Fruit fly (Drosophila melanogaster) whole organism, embryonic: ENCODE measurements around the gene CG4382.
A peak's percentile ranks its signal among the peaks of the same experiment; 100 is the strongest.

Experiments used
- Aef1 ChIP-seq: fragments of 200-800 bp; sonication (Bioruptor generic); IDR thresholded peaks from 3 replicates; pipeline ENCODE4 v1.3.6; 2022; ENCODE audit warnings: missing biosample characterization, missing genetic modification characterization
- B-H1 ChIP-seq: fragments of 200-800 bp; sonication (Bioruptor generic); IDR thresholded peaks from 3 replicates; pipeline ENCODE4 v1.3.6; 2022; ENCODE audit warnings: missing biosample characterization, missing genetic modification characterization
- Bgb ChIP-seq: fragments of 200-800 bp; sonication (Bioruptor generic); IDR thresholded peaks from 2 replicates; pipeline ENCODE4 v1.3.6; 2022; ENCODE audit warnings: missing biosample characterization, missing genetic modification characterization; ENCODE audit not compliant: partially characterized antibody
- CG11560 ChIP-seq: fragments of 200-800 bp; sonication (Bioruptor generic); IDR thresholded peaks from 3 replicates; pipeline ENCODE4 v1.3.6; 2022; ENCODE audit warnings: missing biosample characterization, missing genetic modification characterization
- CG1233 ChIP-seq: fragments of 200-800 bp; sonication (Bioruptor generic); optimal IDR thresholded peaks from 4 replicates; lab custom pipeline; 2018; ENCODE audit warnings: missing biosample characterization, mild to moderate bottlenecking, missing genetic modification characterization
- CG12942 ChIP-seq: fragments of 200-800 bp; sonication (Bioruptor generic); optimal IDR thresholded peaks from 3 replicates; lab custom pipeline; 2016; ENCODE audit warnings: missing biosample characterization, missing genetic modification characterization
- CG1603 ChIP-seq: fragments of 200-800 bp; sonication (Bioruptor generic); optimal IDR thresholded peaks from 2 replicates; lab custom pipeline; 2019; ENCODE audit warnings: missing biosample characterization, mild to moderate bottlenecking, missing genetic modification characterization, moderate library complexity
- CG17186 ChIP-seq: fragments of 200-800 bp; sonication (Bioruptor generic); optimal IDR thresholded peaks from 3 replicates; lab custom pipeline; 2017; ENCODE audit warnings: missing biosample characterization, missing genetic modification reagents, missing genetic modification characterization
- CG17328 ChIP-seq: fragments of 200-800 bp; sonication (Bioruptor generic); IDR thresholded peaks from 2 replicates; pipeline ENCODE4 v1.3.6; 2022; ENCODE audit warnings: missing biosample characterization, missing genetic modification characterization
- CG17385 ChIP-seq: fragments of 200-800 bp; sonication (Bioruptor generic); optimal IDR thresholded peaks from 3 replicates; lab custom pipeline; 2018; ENCODE audit warnings: missing biosample characterization, mild to moderate bottlenecking, missing genetic modification characterization
- CG2129 ChIP-seq: fragments of 200-800 bp; sonication (Bioruptor generic); IDR thresholded peaks from 2 replicates; pipeline ENCODE4 v1.3.6; 2022; ENCODE audit warnings: missing biosample characterization, missing genetic modification characterization; ENCODE audit not compliant: partially characterized antibody
- CG3847 ChIP-seq: fragments of 200-800 bp; sonication (Bioruptor generic); IDR thresholded peaks from 2 replicates; pipeline ENCODE4 v1.3.6; 2022; ENCODE audit warnings: missing biosample characterization, missing genetic modification characterization
- CG5245 ChIP-seq: fragments of 200-800 bp; sonication (Bioruptor generic); optimal IDR thresholded peaks from 3 replicates; lab custom pipeline; 2016; ENCODE audit warnings: missing biosample characterization, missing genetic modification characterization
- CG6683 ChIP-seq: fragments of 200-800 bp; sonication (Bioruptor generic); optimal IDR thresholded peaks from 2 replicates; lab custom pipeline; 2017; ENCODE audit warnings: missing biosample characterization, mild to moderate bottlenecking, missing genetic modification characterization, missing genetic modification reagents
- CG7745 ChIP-seq: fragments of 200-800 bp; sonication (Bioruptor generic); optimal IDR thresholded peaks from 2 replicates; lab custom pipeline; 2018; ENCODE audit warnings: missing biosample characterization, mild to moderate bottlenecking, missing genetic modification characterization, moderate library complexity
- CG8388 ChIP-seq: fragments of 200-800 bp; sonication (Bioruptor generic); optimal IDR thresholded peaks from 2 replicates; lab custom pipeline; 2019; ENCODE audit warnings: missing biosample characterization, mild to moderate bottlenecking, missing genetic modification characterization, moderate library complexity
- CG9437 ChIP-seq: fragments of 200-800 bp; sonication (Bioruptor generic); optimal IDR thresholded peaks from 2 replicates; lab custom pipeline; 2018; ENCODE audit warnings: missing biosample characterization, mild to moderate bottlenecking, missing genetic modification characterization
- CG9727 ChIP-seq: fragments of 200-800 bp; sonication (Bioruptor generic); optimal IDR thresholded peaks from 3 replicates; lab custom pipeline; 2017; ENCODE audit warnings: missing biosample characterization, mild to moderate bottlenecking, missing genetic modification characterization
- CHES-1-like ChIP-seq: fragments of 200-800 bp; sonication (Bioruptor generic); optimal IDR thresholded peaks from 2 replicates; lab custom pipeline; 2016; ENCODE audit warnings: missing biosample characterization, missing genetic modification characterization
- Camta ChIP-seq: fragments of 200-800 bp; sonication (Bioruptor generic); optimal IDR thresholded peaks from 2 replicates; lab custom pipeline; 2016; ENCODE audit warnings: missing biosample characterization, missing genetic modification characterization
- Dip3 ChIP-seq: fragments of 200-800 bp; sonication (Bioruptor generic); optimal IDR thresholded peaks from 3 replicates; lab custom pipeline; 2016; ENCODE audit warnings: missing biosample characterization, missing genetic modification characterization
- Dll ChIP-seq: fragments of 200-800 bp; sonication (Bioruptor generic); IDR thresholded peaks from 4 replicates; pipeline ENCODE4 v1.3.6; 2022; ENCODE audit warnings: missing biosample characterization, missing genetic modification characterization; ENCODE audit not compliant: partially characterized antibody
- Fer3 ChIP-seq: fragments of 200-800 bp; sonication (Bioruptor generic); optimal IDR thresholded peaks from 2 replicates; lab custom pipeline; 2018; ENCODE audit warnings: missing biosample characterization, mild to moderate bottlenecking, missing genetic modification characterization, moderate library complexity
- HmgD ChIP-seq: fragments of 200-800 bp; sonication (Bioruptor generic); optimal IDR thresholded peaks from 3 replicates; lab custom pipeline; 2016; ENCODE audit warnings: missing biosample characterization, missing genetic modification characterization
- Hr39 ChIP-seq: fragments of >200 bp; optimal IDR thresholded peaks from 2 replicates; lab custom pipeline; 2017
- Max ChIP-seq: fragments of 200-800 bp; sonication (Bioruptor generic); optimal IDR thresholded peaks from 2 replicates; lab custom pipeline; 2016; ENCODE audit warnings: missing biosample characterization, mild to moderate bottlenecking, missing genetic modification characterization
- NFAT ChIP-seq: fragments of 200-800 bp; sonication (Bioruptor generic); IDR thresholded peaks from 2 replicates; pipeline ENCODE4 v1.3.6; 2022; ENCODE audit warnings: missing biosample characterization, missing genetic modification characterization
- Optix ChIP-seq: fragments of 200-800 bp; sonication (Bioruptor generic); IDR thresholded peaks from 3 replicates; pipeline ENCODE4 v1.3.6; 2022; ENCODE audit warnings: missing biosample characterization, missing genetic modification characterization
- Sox102F ChIP-seq: fragments of 200-800 bp; sonication (Bioruptor generic); optimal IDR thresholded peaks from 2 replicates; lab custom pipeline; 2018; ENCODE audit warnings: missing biosample characterization, mild to moderate bottlenecking, missing genetic modification characterization, moderate library complexity
- Xbp1 ChIP-seq: fragments of 200-800 bp; sonication (Bioruptor generic); optimal IDR thresholded peaks from 3 replicates; lab custom pipeline; 2016; ENCODE audit warnings: missing biosample characterization, mild to moderate bottlenecking, missing genetic modification characterization
- ac ChIP-seq: fragments of 200-800 bp; sonication (Bioruptor generic); optimal IDR thresholded peaks from 3 replicates; lab custom pipeline; 2017; ENCODE audit warnings: missing biosample characterization, mild to moderate bottlenecking, missing genetic modification characterization
- amos ChIP-seq: fragments of 200-800 bp; sonication (Bioruptor generic); IDR thresholded peaks from 2 replicates; pipeline ENCODE4 v1.3.6; 2022; ENCODE audit warnings: missing biosample characterization, missing genetic modification characterization; ENCODE audit not compliant: partially characterized antibody
- ap ChIP-seq: fragments of 200-800 bp; sonication (Bioruptor generic); IDR thresholded peaks from 2 replicates; pipeline ENCODE4 v1.3.6; 2022; ENCODE audit warnings: missing biosample characterization, missing genetic modification characterization
- az2 ChIP-seq: fragments of 200-800 bp; sonication (Bioruptor generic); optimal IDR thresholded peaks from 3 replicates; lab custom pipeline; 2016; ENCODE audit warnings: missing biosample characterization, missing genetic modification characterization
- bigmax ChIP-seq: fragments of 200-800 bp; sonication (Bioruptor generic); optimal IDR thresholded peaks from 2 replicates; lab custom pipeline; 2018; ENCODE audit warnings: missing biosample characterization, mild to moderate bottlenecking, missing genetic modification characterization
- br ChIP-seq: fragments of >200 bp; optimal IDR thresholded peaks from 2 replicates; lab custom pipeline; 2017
- cg ChIP-seq: fragments of 200-800 bp; sonication (Bioruptor generic); optimal IDR thresholded peaks from 3 replicates; lab custom pipeline; 2019; ENCODE audit warnings: missing biosample characterization, mild to moderate bottlenecking, missing genetic modification characterization, moderate library complexity
- chm ChIP-seq: fragments of 200-800 bp; sonication (Bioruptor generic); IDR thresholded peaks from 2 replicates; pipeline ENCODE4 v1.3.6; 2022; ENCODE audit warnings: missing biosample characterization, missing genetic modification characterization
- ci ChIP-seq: fragments of 200-800 bp; sonication (Bioruptor generic); IDR thresholded peaks from 3 replicates; pipeline ENCODE4 v1.3.6; 2022; ENCODE audit warnings: missing biosample characterization, missing genetic modification characterization
- crol ChIP-seq: fragments of 200-800 bp; sonication (Bioruptor generic); IDR thresholded peaks from 2 replicates; pipeline ENCODE4 v1.3.6; 2022; ENCODE audit warnings: missing biosample characterization, missing genetic modification characterization
- dysf ChIP-seq: fragments of 200-800 bp; sonication (Bioruptor generic); IDR thresholded peaks from 3 replicates; pipeline ENCODE4 v1.3.6; 2022; ENCODE audit warnings: missing biosample characterization, missing genetic modification characterization
- gcm2 ChIP-seq: fragments of 200-800 bp; sonication (Bioruptor generic); optimal IDR thresholded peaks from 2 replicates; lab custom pipeline; 2016; ENCODE audit warnings: missing biosample characterization, missing genetic modification characterization
- insv ChIP-seq, 2 experiments: fragments of 200-800 bp; sonication (Bioruptor generic); optimal IDR thresholded peaks; 3 replicates each; lab custom pipeline; 2016 to 2018; ENCODE audit warnings: missing biosample characterization in 2 of 2, missing genetic modification characterization in 2 of 2
- lmd ChIP-seq: fragments of 200-800 bp; sonication (Bioruptor generic); IDR thresholded peaks from 2 replicates; pipeline ENCODE4 v1.3.6; 2022; ENCODE audit warnings: missing biosample characterization, missing genetic modification characterization
- nerfin-2 ChIP-seq: fragments of 200-800 bp; sonication (Bioruptor generic); IDR thresholded peaks from 2 replicates; pipeline ENCODE4 v1.3.6; 2022; ENCODE audit warnings: missing biosample characterization, missing genetic modification characterization; ENCODE audit not compliant: partially characterized antibody
- pan ChIP-seq, 4 experiments: fragments of >200 bp in 3 of 4; fragments of 200-800 bp in 1 of 4; sonication (Bioruptor generic) in 1 of 4; optimal IDR thresholded peaks in 3 of 4; IDR thresholded peaks in 1 of 4; 2 replicates each; pipeline versions ENCODE4 v1.3.6 to Lab custom; 2017 to 2022; ENCODE audit warnings: missing biosample characterization in 2 of 4, missing genetic modification characterization in 2 of 4, mixed read lengths in 1 of 4
- psq ChIP-seq: fragments of 200-800 bp; sonication (Bioruptor generic); optimal IDR thresholded peaks from 2 replicates; lab custom pipeline; 2017; ENCODE audit warnings: missing biosample characterization, missing genetic modification characterization
- salm ChIP-seq: fragments of 200-800 bp; sonication (Bioruptor generic); optimal IDR thresholded peaks from 2 replicates; lab custom pipeline; 2018; ENCODE audit warnings: missing biosample characterization, mild to moderate bottlenecking, missing genetic modification characterization
- shn ChIP-seq: fragments of 200-800 bp; sonication (Bioruptor generic); optimal IDR thresholded peaks from 3 replicates; lab custom pipeline; 2016; ENCODE audit warnings: missing biosample characterization, missing genetic modification characterization
- sim ChIP-seq: fragments of 200-800 bp; sonication (Bioruptor generic); IDR thresholded peaks from 2 replicates; pipeline ENCODE4 v1.3.6; 2022; ENCODE audit warnings: missing biosample characterization, missing genetic modification characterization
- sima ChIP-seq: fragments of 200-800 bp; sonication (Bioruptor generic); optimal IDR thresholded peaks from 2 replicates; lab custom pipeline; 2016; ENCODE audit warnings: missing biosample characterization, missing genetic modification characterization
- z ChIP-seq: fragments of 200-800 bp; sonication (Bioruptor generic); IDR thresholded peaks from 3 replicates; pipeline ENCODE4 v1.3.6; 2022; ENCODE audit warnings: missing biosample characterization, missing genetic modification characterization

Gene CG4382

DNA sequence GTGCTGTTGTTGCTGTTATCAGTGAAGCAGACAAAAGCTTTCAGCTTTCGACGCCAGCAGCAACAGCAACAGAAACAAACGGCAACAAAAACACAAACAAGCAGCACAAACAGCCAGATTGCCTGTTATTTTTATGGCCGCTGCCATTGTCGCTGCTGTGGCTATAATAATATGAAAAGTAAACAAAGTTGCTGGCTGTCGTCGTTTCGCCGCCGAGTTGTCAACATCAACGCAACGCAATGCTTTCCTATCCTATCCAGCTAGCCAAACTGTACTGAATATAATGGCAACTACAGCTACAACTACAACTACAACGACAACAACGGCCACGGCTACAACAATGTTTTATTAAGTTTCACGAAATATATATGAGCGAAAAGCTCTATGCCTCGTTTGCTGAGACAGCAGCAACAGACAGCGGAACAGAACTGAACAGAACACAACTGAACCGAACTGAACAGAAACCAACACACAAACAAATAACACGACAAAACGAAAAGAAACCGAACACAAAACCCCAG lies 29.9 kb downstream of the CG4382 start (continued):
- TF ChIP-seq pan (optimal IDR thresholded peaks at IDR 0.05; lab: Kevin White, UChicago) (no peak), pan (GFP tag; optimal IDR thresholded peaks at IDR 0.05 in 1 of 2, IDR thresholded peaks at IDR 0.05 in 1 of 2) (no peak), CHES-1-like (GFP tag; lab: Kevin White, UChicago) (no peak), sima (no peak), Dll (GFP tag; lab: Robert Waterston, UW) (no peak), CG3847 (GFP tag; lab: Robert Waterston, UW) (no peak), B-H1 (GFP tag; lab: Robert Waterston, UW) (no peak; the same call in 2 of the 3 replicates), HmgD (GFP tag; lab: Kevin White, UChicago) (no peak), CG17186 (GFP tag; lab: Kevin White, UChicago) (no peak), ac (no peak), ap (GFP tag; lab: Robert Waterston, UW) (no peak), az2 (GFP tag; lab: Kevin White, UChicago) (no peak), CG7745 (tag; lab: Kevin White, UChicago) (no peak), CG1233 (GFP tag; lab: Kevin White, UChicago) (no peak), CG17385 (GFP tag; lab: Kevin White, UChicago) (peak; percentile 39), gcm2 (GFP tag; lab: Kevin White, UChicago) (no peak), salm (tag; lab: Kevin White, UChicago) (peak; percentile 53), dysf (GFP tag; lab: Robert Waterston, UW) (no peak; the same call in 2 of the 3 replicates), shn (GFP tag; lab: Kevin White, UChicago) (no peak), CG17328 (no peak), CG8388 (GFP tag; lab: Kevin White, UChicago) (no peak), NFAT (GFP tag; lab: Robert Waterston, UW) (no peak), Fer3 (no peak), br (lab: Kevin White, UChicago) (no peak), sim (GFP tag; lab: Robert Waterston, UW) (no peak), bigmax (GFP tag; lab: Kevin White, UChicago) (no peak), Aef1 (GFP tag; lab: Robert Waterston, UW) (peak; percentile 21; the same call in 1 of the 3 replicates), Sox102F (GFP tag; lab: Kevin White, UChicago) (no peak), ci (GFP tag; lab: Robert Waterston, UW) (peak; percentile 72; the same call in 1 of the 3 replicates), Dip3 (no peak), CG9727 (GFP tag; lab: Kevin White, UChicago) (no peak), Bgb (GFP tag; lab: Robert Waterston, UW) (no peak), Optix (GFP tag; lab: Robert Waterston, UW) (no peak), z (GFP tag; lab: Robert Waterston, UW) (no peak), nerfin-2 (GFP tag; lab: Robert Waterston, UW) (no peak), CG12942 (GFP tag; lab: Kevin White, UChicago) (no peak), CG5245 (GFP tag; lab: Kevin White, UChicago) (no peak), CG9437 (GFP tag; lab: Kevin White, UChicago) (no peak), Camta (GFP tag; lab: Kevin White, UChicago) (no peak), CG11560 (no peak), amos (GFP tag; lab: Robert Waterston, UW) (no peak), Max (no peak), CG2129 (GFP tag; lab: Robert Waterston, UW) (no peak), chm (GFP tag; lab: Robert Waterston, UW) (peak; percentile 45; the same call in 1 of the 2 replicates), crol (GFP tag; lab: Robert Waterston, UW) (no peak), Hr39 (lab: Kevin White, UChicago) (no peak), lmd (GFP tag; lab: Robert Waterston, UW) (no peak), cg (GFP tag; lab: Kevin White, UChicago) (peak; percentile 23), CG6683 (GFP tag; lab: Kevin White, UChicago) (no peak), insv (GFP tag; optimal IDR thresholded peaks at IDR 0.05; lab: Kevin White, UChicago) (no peak), psq (GFP tag; lab: Kevin White, UChicago) (no peak), Xbp1 (GFP tag; lab: Kevin White, UChicago) (no peak), CG1603 (peak; percentile 37)
